Fruit fly (Drosophila melanogaster): ENCODE data around the gene frj.

DNA sequence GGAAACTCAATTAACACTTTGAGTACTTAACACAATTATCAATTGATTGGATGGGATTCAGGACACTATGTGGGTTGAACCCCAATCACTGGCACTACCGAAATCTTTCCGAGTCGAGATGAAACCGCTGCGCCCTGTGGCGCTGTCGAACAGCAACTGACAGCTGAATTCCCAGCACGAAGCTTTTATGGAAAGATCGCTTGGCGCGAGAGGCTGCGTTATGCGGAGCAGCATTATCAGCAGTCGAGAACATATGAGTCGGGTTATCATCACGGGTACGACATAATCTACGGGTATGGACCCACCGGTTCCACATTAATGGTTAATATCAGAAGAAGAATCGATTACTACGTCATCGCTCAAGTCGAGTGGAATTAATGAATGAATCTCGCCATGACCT, 32.7 kb upstream of the frj start, which contains the start of gene Tig:
- no peak for TF ChIP-seq EcR (GFP tag; optimal IDR thresholded peaks at IDR 0.05)
- TF ChIP-seq usp (GFP tag; optimal IDR thresholded peaks at IDR 0.05) = no peak
- TF ChIP-seq CG8478 (optimal IDR thresholded peaks at IDR 0.05) = no peak
- no peak for TF ChIP-seq psq (optimal IDR thresholded peaks at IDR 0.05)
